Fruit fly (Drosophila melanogaster) whole organism, embryonic: Measurements from ENCODE around the gene CG17329.

Experiments
- Adf1 ChIP-seq: fragments of 200-800 bp; sonication (Bioruptor generic); IDR thresholded peaks from 2 replicates; pipeline ENCODE4 v1.3.6; 2022; ENCODE audit warnings: missing biosample characterization, missing genetic modification characterization
- Atf3 ChIP-seq: fragments of 200-800 bp; sonication (Bioruptor generic); optimal IDR thresholded peaks from 3 replicates; lab custom pipeline; 2016; ENCODE audit warnings: missing biosample characterization, missing genetic modification characterization
- Bgb ChIP-seq: fragments of 200-800 bp; sonication (Bioruptor generic); IDR thresholded peaks from 2 replicates; pipeline ENCODE4 v1.3.6; 2022; ENCODE audit warnings: missing biosample characterization, missing genetic modification characterization; ENCODE audit not compliant: partially characterized antibody
- C15 ChIP-seq: fragments of 200-800 bp; sonication (Bioruptor generic); IDR thresholded peaks from 3 replicates; pipeline ENCODE4 v1.3.6; 2022; ENCODE audit warnings: missing biosample characterization, missing genetic modification characterization
- CG10979 ChIP-seq: fragments of 200-800 bp; sonication (Bioruptor generic); optimal IDR thresholded peaks from 2 replicates; lab custom pipeline; 2018; ENCODE audit warnings: missing biosample characterization, mild to moderate bottlenecking, missing genetic modification characterization, moderate library complexity
- CG11093 ChIP-seq: fragments of 200-800 bp; sonication (Bioruptor generic); IDR thresholded peaks from 3 replicates; pipeline ENCODE4 v1.3.6; 2022; ENCODE audit warnings: missing biosample characterization, missing genetic modification characterization
- CG12299 ChIP-seq: fragments of 200-800 bp; sonication (Bioruptor generic); optimal IDR thresholded peaks from 2 replicates; lab custom pipeline; 2018; ENCODE audit warnings: missing biosample characterization, mild to moderate bottlenecking, missing genetic modification characterization
- CG13424 ChIP-seq: fragments of 200-800 bp; sonication (Bioruptor generic); optimal IDR thresholded peaks from 2 replicates; lab custom pipeline; 2019; ENCODE audit warnings: missing biosample characterization, mild to moderate bottlenecking, missing genetic modification characterization, moderate library complexity
- CG14014 ChIP-seq: fragments of 200-800 bp; sonication (Bioruptor generic); IDR thresholded peaks from 2 replicates; pipeline ENCODE4 v1.3.6; 2022; ENCODE audit warnings: missing biosample characterization, missing genetic modification characterization
- CG1647 ChIP-seq: fragments of 200-800 bp; sonication (Bioruptor generic); optimal IDR thresholded peaks from 3 replicates; lab custom pipeline; 2016; ENCODE audit warnings: missing biosample characterization, missing genetic modification characterization
- CG17328 ChIP-seq: fragments of 200-800 bp; sonication (Bioruptor generic); IDR thresholded peaks from 2 replicates; pipeline ENCODE4 v1.3.6; 2022; ENCODE audit warnings: missing biosample characterization, missing genetic modification characterization
- CG17361 ChIP-seq: fragments of 200-800 bp; sonication (Bioruptor generic); IDR thresholded peaks from 3 replicates; pipeline ENCODE4 v1.3.6; 2022; ENCODE audit warnings: missing biosample characterization, missing genetic modification characterization
- CG17385 ChIP-seq: fragments of 200-800 bp; sonication (Bioruptor generic); optimal IDR thresholded peaks from 3 replicates; lab custom pipeline; 2018; ENCODE audit warnings: missing biosample characterization, mild to moderate bottlenecking, missing genetic modification characterization
- CG18262 ChIP-seq: fragments of 200-800 bp; optimal IDR thresholded peaks from 3 replicates; lab custom pipeline; 2019; ENCODE audit warnings: missing biosample characterization, mild to moderate bottlenecking, missing genetic modification characterization, moderate library complexity
- CG2129 ChIP-seq: fragments of 200-800 bp; sonication (Bioruptor generic); IDR thresholded peaks from 2 replicates; pipeline ENCODE4 v1.3.6; 2022; ENCODE audit warnings: missing biosample characterization, missing genetic modification characterization; ENCODE audit not compliant: partially characterized antibody
- CG2199 ChIP-seq: fragments of 200-800 bp; sonication (Bioruptor generic); IDR thresholded peaks from 3 replicates; pipeline ENCODE4 v1.3.6; 2022; ENCODE audit warnings: missing biosample characterization, missing genetic modification characterization
- CG4360 ChIP-seq: fragments of 200-800 bp; sonication (Bioruptor generic); IDR thresholded peaks from 2 replicates; pipeline ENCODE4 v1.3.6; 2022; ENCODE audit warnings: missing biosample characterization, missing genetic modification characterization
- Dad ChIP-seq: fragments of 200-800 bp; sonication (Bioruptor generic); optimal IDR thresholded peaks from 3 replicates; lab custom pipeline; 2016; ENCODE audit warnings: missing biosample characterization, missing genetic modification characterization
- HLH54F ChIP-seq: fragments of 200-800 bp; sonication (Bioruptor generic); optimal IDR thresholded peaks from 3 replicates; lab custom pipeline; 2016; ENCODE audit warnings: missing biosample characterization, missing genetic modification characterization
- Hmx ChIP-seq: fragments of 200-800 bp; sonication (Bioruptor generic); optimal IDR thresholded peaks from 2 replicates; lab custom pipeline; 2016; ENCODE audit warnings: missing biosample characterization, missing genetic modification characterization
- Hsf ChIP-seq: fragments of 200-800 bp; sonication (Bioruptor generic); optimal IDR thresholded peaks from 3 replicates; lab custom pipeline; 2016; ENCODE audit warnings: missing biosample characterization, missing genetic modification characterization
- Lhr ChIP-seq: fragments of 200-800 bp; sonication (Bioruptor generic); optimal IDR thresholded peaks from 3 replicates; lab custom pipeline; 2017; ENCODE audit warnings: mild to moderate bottlenecking, missing biosample characterization, missing genetic modification reagents, missing genetic modification characterization
- Lpt ChIP-seq: fragments of >200 bp; optimal IDR thresholded peaks from 2 replicates; lab custom pipeline; 2018; ENCODE audit warnings: missing biosample characterization, missing genetic modification characterization
- Max ChIP-seq: fragments of 200-800 bp; sonication (Bioruptor generic); optimal IDR thresholded peaks from 2 replicates; lab custom pipeline; 2016; ENCODE audit warnings: missing biosample characterization, mild to moderate bottlenecking, missing genetic modification characterization
- Oaz ChIP-seq: fragments of 200-800 bp; sonication (Bioruptor generic); IDR thresholded peaks from 2 replicates; pipeline ENCODE4 v1.3.6; 2022; ENCODE audit warnings: missing biosample characterization, missing genetic modification characterization
- Ravus ChIP-seq: fragments of 200-800 bp; sonication (Bioruptor generic); IDR thresholded peaks from 2 replicates; pipeline ENCODE4 v1.3.6; 2022; ENCODE audit warnings: missing biosample characterization, missing genetic modification characterization
- Rx ChIP-seq: fragments of 200-800 bp; sonication (Bioruptor generic); IDR thresholded peaks from 2 replicates; pipeline ENCODE4 v1.3.6; 2022; ENCODE audit warnings: missing biosample characterization, missing genetic modification characterization
- Six4 ChIP-seq: fragments of 200-800 bp; sonication (Bioruptor generic); optimal IDR thresholded peaks from 2 replicates; lab custom pipeline; 2016; ENCODE audit warnings: missing biosample characterization, missing genetic modification characterization
- br ChIP-seq: fragments of >200 bp; optimal IDR thresholded peaks from 2 replicates; lab custom pipeline; 2017
- cato ChIP-seq: fragments of 200-800 bp; sonication (Bioruptor generic); optimal IDR thresholded peaks from 2 replicates; lab custom pipeline; 2016; ENCODE audit warnings: missing biosample characterization, missing genetic modification characterization, borderline replicate concordance
- caup ChIP-seq: fragments of 200-800 bp; sonication (Bioruptor generic); optimal IDR thresholded peaks from 3 replicates; lab custom pipeline; 2017; ENCODE audit warnings: missing biosample characterization, mild to moderate bottlenecking, missing genetic modification characterization, moderate library complexity; ENCODE audit not compliant: severe bottlenecking
- chinmo ChIP-seq: fragments of 200-800 bp; sonication (Bioruptor generic); IDR thresholded peaks from 4 replicates; pipeline ENCODE4 v1.3.6; 2022; ENCODE audit warnings: missing biosample characterization, missing genetic modification characterization; ENCODE audit not compliant: partially characterized antibody
- crc ChIP-seq: fragments of 200-800 bp; sonication (Bioruptor generic); optimal IDR thresholded peaks from 2 replicates; lab custom pipeline; 2016; ENCODE audit warnings: missing biosample characterization, missing genetic modification characterization
- dmrt11E ChIP-seq: fragments of 200-800 bp; sonication (Bioruptor generic); optimal IDR thresholded peaks from 3 replicates; lab custom pipeline; 2018; ENCODE audit warnings: missing biosample characterization, mild to moderate bottlenecking, missing genetic modification characterization, moderate library complexity
- dpn ChIP-seq, 2 experiments: fragments of 200-800 bp; sonication (Bioruptor generic); optimal IDR thresholded peaks; 3 replicates each; lab custom pipeline; 2016; ENCODE audit warnings: missing biosample characterization in 2 of 2, missing genetic modification characterization in 2 of 2
- eve ChIP-seq, 2 experiments: fragments of >200 bp; optimal IDR thresholded peaks; 2 replicates each; lab custom pipeline; 2017; ENCODE audit warnings: missing biosample characterization in 2 of 2, missing genetic modification characterization in 2 of 2
- fd64A ChIP-seq: fragments of 200-800 bp; sonication (Bioruptor generic); optimal IDR thresholded peaks from 3 replicates; lab custom pipeline; 2018; ENCODE audit warnings: missing biosample characterization, mild to moderate bottlenecking, missing genetic modification characterization
- gt ChIP-seq: fragments of 200-800 bp; sonication (Bioruptor generic); IDR thresholded peaks from 2 replicates; pipeline ENCODE4 v1.3.6; 2022; ENCODE audit warnings: missing biosample characterization, missing genetic modification characterization
- hb ChIP-seq: fragments of 200-800 bp; sonication (Bioruptor generic); IDR thresholded peaks from 3 replicates; pipeline ENCODE4 v1.3.6; 2022; ENCODE audit warnings: missing biosample characterization, missing genetic modification characterization; ENCODE audit not compliant: partially characterized antibody
- hth ChIP-seq: fragments of >200 bp; optimal IDR thresholded peaks from 2 replicates; lab custom pipeline; 2017; ENCODE audit warnings: inconsistent platforms
- mam ChIP-seq: fragments of 200-800 bp; sonication (Bioruptor generic); optimal IDR thresholded peaks from 3 replicates; lab custom pipeline; 2016; ENCODE audit warnings: missing biosample characterization, missing genetic modification characterization
- sc ChIP-seq, 3 experiments: fragments of >200 bp in 2 of 3; fragments of 200-800 bp in 1 of 3; sonication (Bioruptor generic) in 1 of 3; optimal IDR thresholded peaks; 2 replicates in 2 of 3; 3 replicates in 1 of 3; lab custom pipeline; 2017; ENCODE audit warnings: mild to moderate bottlenecking in 1 of 3, missing biosample characterization in 1 of 3, missing genetic modification characterization in 1 of 3, missing genetic modification reagents in 1 of 3
- sna ChIP-seq: fragments of 200-800 bp; sonication (Bioruptor generic); IDR thresholded peaks from 2 replicates; pipeline ENCODE4 v1.3.6; 2022; ENCODE audit warnings: missing biosample characterization, missing genetic modification characterization; ENCODE audit not compliant: partially characterized antibody
- so ChIP-seq: fragments of 200-800 bp; sonication (Bioruptor generic); IDR thresholded peaks from 3 replicates; pipeline ENCODE4 v1.3.6; 2022; ENCODE audit warnings: missing biosample characterization, missing genetic modification characterization
- sqz ChIP-seq: fragments of 200-800 bp; sonication (Bioruptor generic); optimal IDR thresholded peaks from 3 replicates; lab custom pipeline; 2018; ENCODE audit warnings: missing biosample characterization, mild to moderate bottlenecking, missing genetic modification characterization
- stc ChIP-seq: fragments of 200-800 bp; sonication (Bioruptor generic); IDR thresholded peaks from 2 replicates; pipeline ENCODE4 v1.3.6; 2022; ENCODE audit warnings: missing biosample characterization, missing genetic modification characterization
- twi ChIP-seq: fragments of 200-800 bp; optimal IDR thresholded peaks from 2 replicates; lab custom pipeline; 2019; ENCODE audit warnings: missing biosample characterization, mild to moderate bottlenecking, missing genetic modification characterization, moderate library complexity
- tx ChIP-seq: fragments of 200-800 bp; sonication (Bioruptor generic); optimal IDR thresholded peaks from 2 replicates; lab custom pipeline; 2016; ENCODE audit warnings: missing biosample characterization, missing genetic modification characterization
- unpg ChIP-seq: fragments of 200-800 bp; sonication (Bioruptor generic); optimal IDR thresholded peaks from 3 replicates; lab custom pipeline; 2018; ENCODE audit warnings: missing biosample characterization, mild to moderate bottlenecking, missing genetic modification characterization, moderate library complexity
- vfl ChIP-seq: fragments of 200-800 bp; sonication (Bioruptor generic); optimal IDR thresholded peaks from 2 replicates; lab custom pipeline; 2016; ENCODE audit warnings: missing biosample characterization, missing genetic modification characterization

Gene CG17329

dm6 chr2L:16279774-16280252 lies 11.3 kb upstream of the CG17329 start (continued):
- peak; percentile 75 for TF ChIP-seq CG12299 (tag; lab: Kevin White, UChicago)
- peak; percentile 79 for TF ChIP-seq HLH54F (GFP tag; lab: Kevin White, UChicago)
- peak; percentile 92 for TF ChIP-seq Hsf (GFP tag; lab: Kevin White, UChicago)
- peak; percentile 92 for TF ChIP-seq Six4
- TF ChIP-seq crc (GFP tag; lab: Kevin White, UChicago): peak; percentile 11
- TF ChIP-seq stc (GFP tag; lab: Robert Waterston, UW): peak; percentile 86
- TF ChIP-seq Ravus: no peak
- peak; percentile 86 for TF ChIP-seq sqz (GFP tag; lab: Kevin White, UChicago)
- TF ChIP-seq CG2199 (GFP tag; lab: Robert Waterston, UW): peak; percentile 90
- TF ChIP-seq Rx (GFP tag; lab: Robert Waterston, UW): peak; percentile 56
- peak; percentile 79 for TF ChIP-seq CG11093 (GFP tag; lab: Robert Waterston, UW)
- peak; percentile 57 for TF ChIP-seq Dad (GFP tag; lab: Kevin White, UChicago)
- peak; percentile 95 for TF ChIP-seq CG10979 (tag; lab: Kevin White, UChicago)
- TF ChIP-seq sna (GFP tag; lab: Robert Waterston, UW): no peak
- TF ChIP-seq twi: peak; percentile 92
- TF ChIP-seq CG18262 (tag; lab: Kevin White, UChicago): peak; percentile 97
- no peak for TF ChIP-seq br (lab: Kevin White, UChicago)
- peak; percentile 81 for TF ChIP-seq Lhr (GFP tag; lab: Kevin White, UChicago)
- peak in 1 of 2 experiments; percentile 97 for TF ChIP-seq eve (GFP tag; optimal IDR thresholded peaks at IDR 0.05; lab: Kevin White, UChicago)
- TF ChIP-seq CG4360 (GFP tag; lab: Robert Waterston, UW): peak; percentile 71
- peak; percentile 95 for TF ChIP-seq CG13424 (tag; lab: Kevin White, UChicago)
- TF ChIP-seq hth (lab: Kevin White, UChicago): no peak
- no peak for TF ChIP-seq hb (GFP tag; lab: Robert Waterston, UW)
- peak; percentile 89; the same call in 3 of the 4 replicates for TF ChIP-seq chinmo (GFP tag; lab: Robert Waterston, UW)
- peak; percentile 80 for TF ChIP-seq CG1647 (GFP tag; lab: Kevin White, UChicago)
- peak; percentile 94 for TF ChIP-seq unpg (GFP tag; lab: Kevin White, UChicago)
- peak; percentile 86; the same call in 2 of the 3 replicates for TF ChIP-seq so (GFP tag; lab: Robert Waterston, UW)
- peak; percentile 81 for TF ChIP-seq fd64A (GFP tag; lab: Kevin White, UChicago)
- peak; percentile 74 for TF ChIP-seq Hmx (GFP tag; lab: Kevin White, UChicago)
- TF ChIP-seq Max (GFP tag; lab: Kevin White, UChicago): peak; percentile 87
- peak; percentile 84 for TF ChIP-seq Oaz
- TF ChIP-seq C15 (GFP tag; lab: Robert Waterston, UW): 0 out of 3 replicates have a peak, but pooled peaks have one; percentile 28
- TF ChIP-seq mam (GFP tag; lab: Kevin White, UChicago): peak; percentile 80
- no peak for TF ChIP-seq Adf1
- TF ChIP-seq Lpt (GFP tag; lab: Kevin White, UChicago): peak; percentile 58
- TF ChIP-seq gt (GFP tag; lab: Robert Waterston, UW): 0 out of 2 replicates have a peak, but pooled peaks have one; percentile 46
- no peak for TF ChIP-seq CG14014
- peak; percentile 71 for TF ChIP-seq CG17385
- TF ChIP-seq caup (GFP tag; lab: Kevin White, UChicago): peak; percentile 77
- TF ChIP-seq CG17328: peak; percentile 83
- peak; percentile 71 for TF ChIP-seq tx
- no peak for TF ChIP-seq Bgb
- no peak for TF ChIP-seq CG2129
- no peak for TF ChIP-seq sc (optimal IDR thresholded peaks at IDR 0.05; lab: Kevin White, UChicago)
- TF ChIP-seq sc (GFP tag; optimal IDR thresholded peaks at IDR 0.05; lab: Kevin White, UChicago): peak; percentile 91
- peak; percentile 90 for TF ChIP-seq cato (GFP tag; lab: Kevin White, UChicago)
- TF ChIP-seq CG17361 (GFP tag; lab: Robert Waterston, UW): peak; percentile 98
- peak; percentile 19 for TF ChIP-seq vfl
- TF ChIP-seq dpn (GFP tag; optimal IDR thresholded peaks at IDR 0.05; lab: Kevin White, UChicago): peak; percentile 89 to 92
- peak; percentile 81 for TF ChIP-seq Atf3 (GFP tag; lab: Kevin White, UChicago)
- peak; percentile 93 for TF ChIP-seq dmrt11E
